Fruit fly (Drosophila melanogaster): Measurements from ENCODE around the gene CG12507.

The CG12507 gene

DNA sequence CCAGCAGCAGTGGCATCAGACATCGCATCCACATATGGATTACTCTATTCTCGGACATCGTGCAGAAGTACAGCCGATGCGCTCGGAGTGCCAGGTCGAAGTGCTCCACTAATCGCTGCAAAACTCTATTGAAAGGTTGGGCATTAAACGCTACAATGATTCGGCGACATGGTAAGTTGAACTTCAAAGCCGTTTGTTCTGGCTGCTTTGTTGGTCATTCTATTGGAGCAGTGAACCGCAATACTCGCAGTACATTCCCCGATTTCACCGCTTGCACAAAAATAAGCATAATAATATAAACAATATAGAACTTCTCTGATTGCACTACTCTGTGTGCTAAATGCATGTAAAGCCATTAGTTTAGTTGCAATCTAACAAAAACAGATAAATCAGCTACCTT lies at the start of gene CG12507:
TSS of gene CG12507 (minus strand) at position 101 of the 400 bp plus-strand sequence.
- TF ChIP-seq psq (optimal IDR thresholded peaks at IDR 0.05), result no peak
- no peak for TF ChIP-seq Dll (optimal IDR thresholded peaks at IDR 0.05)
- TF ChIP-seq pan (optimal IDR thresholded peaks at IDR 0.05), result no peak
- TF ChIP-seq CG8478 (optimal IDR thresholded peaks at IDR 0.05), result no peak
- no peak for TF ChIP-seq usp (GFP tag; optimal IDR thresholded peaks at IDR 0.05)

- TF ChIP-seq Dll (optimal IDR thresholded peaks at IDR 0.05) (no peak), usp (GFP tag; optimal IDR thresholded peaks at IDR 0.05) (no peak), pan (optimal IDR thresholded peaks at IDR 0.05) (no peak), EcR (GFP tag; optimal IDR thresholded peaks at IDR 0.05) (no peak), CG8478 (optimal IDR thresholded peaks at IDR 0.05) (no peak), psq (optimal IDR thresholded peaks at IDR 0.05) (no peak)
These were observed 46.9 kb upstream of the CG12507 start, which contains the start of the genes CG9915 and SWIP for dm6 chrX:16313078-16313875. CG9915 (minus strand) TSS chrX:16313138. SWIP (plus strand) TSS chrX:16313709.

DNA sequence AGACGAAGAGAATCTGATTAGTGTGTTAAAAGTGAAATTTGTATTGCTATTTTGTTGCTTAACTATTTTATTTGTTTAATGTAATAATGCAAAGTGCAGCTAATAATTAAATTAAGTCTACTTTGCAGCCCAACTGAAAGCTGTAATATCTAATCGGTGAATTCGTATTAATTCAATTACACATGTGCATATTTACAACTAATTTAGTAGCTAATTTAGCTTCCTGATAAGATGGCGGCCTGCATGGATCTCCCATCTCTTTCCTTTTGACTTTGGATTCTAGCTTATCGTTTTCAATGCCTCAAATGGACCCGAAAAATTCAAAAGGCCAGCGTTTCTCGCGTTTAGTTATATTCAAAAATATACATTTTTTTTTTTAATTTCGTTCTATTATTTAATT lies 43.4 kb upstream of the CG12507 start:
- TF ChIP-seq CG8478 (optimal IDR thresholded peaks at IDR 0.05) (no peak), psq (optimal IDR thresholded peaks at IDR 0.05) (no peak), Dll (optimal IDR thresholded peaks at IDR 0.05) (no peak), EcR (GFP tag; optimal IDR thresholded peaks at IDR 0.05) (no peak), usp (GFP tag; optimal IDR thresholded peaks at IDR 0.05) (no peak), pan (optimal IDR thresholded peaks at IDR 0.05) (no peak)

DNA sequence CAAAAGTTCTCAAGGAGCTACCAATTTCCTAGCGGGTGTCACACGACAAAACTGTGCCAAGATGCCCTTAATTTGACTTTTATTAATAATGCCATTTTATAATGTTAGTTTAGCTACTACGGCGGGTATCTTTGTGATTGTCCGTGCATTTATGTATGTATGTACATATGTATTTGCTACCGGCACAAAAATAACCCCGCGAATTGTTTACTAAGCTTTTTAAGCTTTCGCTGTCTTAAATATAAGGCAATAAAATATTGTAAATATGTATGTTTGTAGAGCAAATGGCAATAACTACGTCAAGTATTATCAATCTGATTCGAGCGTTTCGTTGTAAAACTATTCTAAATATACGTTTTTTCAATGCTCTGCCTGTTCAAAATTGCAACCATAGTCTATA lies 42.6 kb upstream of the CG12507 start:
- TF ChIP-seq pan (optimal IDR thresholded peaks at IDR 0.05) (no peak), psq (optimal IDR thresholded peaks at IDR 0.05) (no peak), EcR (GFP tag; optimal IDR thresholded peaks at IDR 0.05) (no peak), CG8478 (optimal IDR thresholded peaks at IDR 0.05) (no peak), Dll (optimal IDR thresholded peaks at IDR 0.05) (no peak), usp (GFP tag; optimal IDR thresholded peaks at IDR 0.05) (no peak)

- TF ChIP-seq usp (GFP tag; optimal IDR thresholded peaks at IDR 0.05) (no peak), EcR (GFP tag; optimal IDR thresholded peaks at IDR 0.05) (no peak), psq (optimal IDR thresholded peaks at IDR 0.05) (no peak), pan (optimal IDR thresholded peaks at IDR 0.05) (no peak), CG8478 (optimal IDR thresholded peaks at IDR 0.05) (no peak), Dll (optimal IDR thresholded peaks at IDR 0.05) (no peak)
These were observed 42.1 kb upstream of the CG12507 start, which contains the start of gene Had1 for dm6 chrX:16308310-16308918. Had1 (minus strand) TSS chrX:16308667.

DNA sequence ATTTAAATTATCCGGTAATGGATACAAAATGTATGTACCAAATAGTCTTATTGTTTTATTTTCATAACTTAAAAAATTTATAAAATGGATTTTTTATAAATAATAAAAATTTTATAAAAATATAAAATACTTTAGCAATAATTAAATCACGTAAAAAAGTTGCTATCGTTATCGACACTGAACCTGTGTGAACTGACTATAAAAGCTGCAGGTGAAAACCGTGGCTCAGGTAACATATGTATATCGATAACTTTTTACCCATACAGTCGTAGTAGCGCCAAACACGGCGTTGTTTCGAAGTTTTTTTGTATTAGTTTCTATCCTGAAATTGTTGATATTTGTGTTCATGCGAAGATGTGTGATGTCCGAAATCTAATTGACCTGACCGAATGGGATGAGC lies 37.3 kb upstream of the CG12507 start, which contains the start of gene CG3679:
TSS of gene CG3679 (plus strand) at position 235 of the 400 bp plus-strand sequence.
- no peak for TF ChIP-seq CG8478 (optimal IDR thresholded peaks at IDR 0.05)

- no peak for TF ChIP-seq pan (optimal IDR thresholded peaks at IDR 0.05)
- TF ChIP-seq Dll (optimal IDR thresholded peaks at IDR 0.05), result no peak
- no peak for TF ChIP-seq psq (optimal IDR thresholded peaks at IDR 0.05)
- TF ChIP-seq EcR (GFP tag; optimal IDR thresholded peaks at IDR 0.05), result no peak
- TF ChIP-seq usp (GFP tag; optimal IDR thresholded peaks at IDR 0.05), result no peak
- TF ChIP-seq CG8478 (optimal IDR thresholded peaks at IDR 0.05), result no peak
These were observed 31.3 kb upstream of the CG12507 start, which contains the start of gene ERp44 for dm6 chrX:16297618-16298017. ERp44 (minus strand) TSS chrX:16297718.

dm6 chrX:16296423-16297292 lies 30.3 kb upstream of the CG12507 start, which contains the start of gene CG3632:
CG3632 (plus strand) TSS chrX:16296671.
- TF ChIP-seq CG8478 (optimal IDR thresholded peaks at IDR 0.05), result no peak
- no peak for TF ChIP-seq Dll (optimal IDR thresholded peaks at IDR 0.05)

DNA sequence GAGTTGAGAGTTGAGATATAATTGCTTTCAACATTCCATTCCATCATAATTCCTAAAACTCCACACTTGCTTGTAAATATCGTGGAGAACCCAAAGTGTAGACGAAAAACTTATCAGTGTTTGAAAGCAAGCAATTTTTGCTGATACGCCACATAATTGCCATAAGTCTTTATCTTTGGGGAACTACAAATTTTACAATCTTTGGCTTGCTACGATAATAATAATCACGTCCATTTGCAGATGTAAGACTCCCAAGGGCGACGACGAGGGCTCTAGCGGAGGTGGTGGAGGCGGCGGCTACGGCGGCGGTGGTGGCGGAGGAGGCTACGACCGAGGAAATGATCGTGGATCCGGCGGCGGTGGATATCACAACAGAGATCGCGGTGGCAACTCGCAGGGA lies 26.3 kb upstream of the CG12507 start:
- TF ChIP-seq usp (GFP tag; optimal IDR thresholded peaks at IDR 0.05) (no peak), psq (optimal IDR thresholded peaks at IDR 0.05) (no peak), EcR (GFP tag; optimal IDR thresholded peaks at IDR 0.05) (no peak), CG8478 (optimal IDR thresholded peaks at IDR 0.05) (no peak), Dll (optimal IDR thresholded peaks at IDR 0.05) (no peak), pan (optimal IDR thresholded peaks at IDR 0.05) (no peak)

DNA sequence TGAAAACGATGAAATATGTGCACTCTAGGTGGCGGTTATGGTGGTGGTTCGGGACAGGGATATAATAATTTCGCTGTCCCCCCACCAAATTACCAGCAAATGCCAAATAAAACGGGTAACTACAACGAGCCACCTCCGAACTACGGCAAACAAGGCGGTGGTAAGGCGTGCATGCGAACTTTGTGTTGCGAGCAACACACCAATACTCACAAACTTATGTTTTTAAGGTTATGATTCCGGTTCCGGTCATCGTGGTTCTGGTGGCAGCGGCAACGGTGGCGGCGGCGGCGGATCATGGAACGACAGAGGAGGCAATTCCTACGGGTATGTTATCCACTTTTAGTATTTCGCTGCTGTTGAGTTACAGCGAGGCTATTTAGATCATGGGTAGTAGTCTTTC lies 22.7 kb upstream of the CG12507 start:
- TF ChIP-seq pan (optimal IDR thresholded peaks at IDR 0.05), result no peak
- no peak for TF ChIP-seq EcR (GFP tag; optimal IDR thresholded peaks at IDR 0.05)
- TF ChIP-seq usp (GFP tag; optimal IDR thresholded peaks at IDR 0.05), result no peak
- TF ChIP-seq CG8478 (optimal IDR thresholded peaks at IDR 0.05), result no peak
- TF ChIP-seq psq (optimal IDR thresholded peaks at IDR 0.05), result no peak
- TF ChIP-seq Dll (optimal IDR thresholded peaks at IDR 0.05), result no peak

- TF ChIP-seq EcR (GFP tag; optimal IDR thresholded peaks at IDR 0.05) (no peak), Dll (optimal IDR thresholded peaks at IDR 0.05) (no peak), CG8478 (optimal IDR thresholded peaks at IDR 0.05) (no peak), psq (optimal IDR thresholded peaks at IDR 0.05) (no peak), pan (optimal IDR thresholded peaks at IDR 0.05) (no peak), usp (GFP tag; optimal IDR thresholded peaks at IDR 0.05) (no peak)
These were observed 22.2 kb upstream of the CG12507 start, which contains the start of the genes CG32576 and caz for dm6 chrX:16288492-16288964. CG32576 (minus strand) TSS chrX:16288533. caz (plus strand) TSS chrX:16288810.
